Fruit fly (Drosophila melanogaster): Measurements from ENCODE around the gene CG7800.

Gene CG7800

DNA sequence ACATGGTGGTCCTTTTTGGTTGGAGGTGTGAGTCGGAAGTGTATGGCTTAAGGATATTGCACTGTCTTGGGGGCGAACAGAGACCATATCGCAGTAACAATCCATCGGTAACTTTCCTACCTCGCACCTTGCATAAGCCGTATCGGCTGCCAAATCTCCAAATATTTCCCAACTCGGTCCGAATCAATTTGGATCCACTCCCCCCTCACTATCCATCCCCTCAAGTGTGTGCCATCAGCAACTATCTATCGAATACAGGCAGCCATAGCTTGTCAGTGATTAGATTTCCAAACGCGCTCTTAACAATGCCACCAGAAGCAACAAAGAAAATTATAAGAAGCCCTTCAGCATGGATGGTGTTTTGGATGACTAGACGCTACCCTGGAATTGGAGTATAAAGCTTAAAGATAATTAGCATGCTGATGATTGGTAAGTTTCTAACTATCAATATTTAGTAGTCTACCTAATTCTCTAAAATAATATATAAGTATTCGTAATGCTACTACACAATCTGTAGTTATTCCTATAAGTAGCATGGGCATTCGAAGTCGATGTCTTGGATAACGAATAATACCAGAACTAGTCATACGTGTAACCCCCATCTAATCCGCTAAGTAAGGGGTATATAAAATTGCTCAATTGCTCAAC is 11.0 kb upstream of the CG7800 start (continued):
- peak in 1 of 2 experiments; percentile 32 for TF ChIP-seq chif (GFP tag; optimal IDR thresholded peaks at IDR 0.05)
- peak; percentile 42 for TF ChIP-seq CG4820 (GFP tag; optimal IDR thresholded peaks at IDR 0.05)
- TF ChIP-seq ranshi (GFP tag; IDR thresholded peaks at IDR 0.05): peak; percentile 58; the same call in 1 of the 2 replicates
- peak; percentile 40; the same call in 1 of the 2 replicates for TF ChIP-seq CG5953 (GFP tag; IDR thresholded peaks at IDR 0.05)
- peak; percentile 35; the same call in 1 of the 2 replicates for TF ChIP-seq Xrp1 (GFP tag; IDR thresholded peaks at IDR 0.05)
- TF ChIP-seq H2.0 (GFP tag; IDR thresholded peaks at IDR 0.05): peak; percentile 35; the same call in 1 of the 2 replicates
- peak; percentile 97 for TF ChIP-seq D19B (GFP tag; optimal IDR thresholded peaks at IDR 0.05)
- TF ChIP-seq CoRest (tag; optimal IDR thresholded peaks at IDR 0.05): peak; percentile 77
- TF ChIP-seq Scr (GFP tag; IDR thresholded peaks at IDR 0.05; ENCODE audit: partially characterized antibody): no peak
- peak; percentile 12; the same call in 1 of the 2 replicates for TF ChIP-seq Adf1 (GFP tag; IDR thresholded peaks at IDR 0.05)
- TF ChIP-seq CG32772 (GFP tag; IDR thresholded peaks at IDR 0.05): no peak
- no peak for TF ChIP-seq tna (GFP tag; IDR thresholded peaks at IDR 0.05; ENCODE audit: partially characterized antibody)
- peak; percentile 31 for TF ChIP-seq Usf (GFP tag; optimal IDR thresholded peaks at IDR 0.05)
- TF ChIP-seq CG11085 (GFP tag; IDR thresholded peaks at IDR 0.05): 0 out of 2 replicates have a peak, but pooled peaks have one; percentile 38
- peak; percentile 30; the same call in 1 of the 2 replicates for TF ChIP-seq ssp (GFP tag; IDR thresholded peaks at IDR 0.05)
- no peak for TF ChIP-seq CG17568 (GFP tag; optimal IDR thresholded peaks at IDR 0.05)
- TF ChIP-seq CG9797 (GFP tag; optimal IDR thresholded peaks at IDR 0.05): no peak
- TF ChIP-seq Ets65A (GFP tag): peak; percentile 91
- TF ChIP-seq Ada2b (GFP tag; IDR thresholded peaks at IDR 0.05): no peak
- TF ChIP-seq tgo (GFP tag; IDR thresholded peaks at IDR 0.05): peak; percentile 63; the same call in 2 of the 3 replicates
- TF ChIP-seq GATAe (GFP tag; conservative IDR thresholded peaks at IDR 0.05): peak; percentile 74
- TF ChIP-seq E2f2 (GFP tag; IDR thresholded peaks at IDR 0.05): peak; percentile 15; the same call in 1 of the 2 replicates
- peak; percentile 62 for TF ChIP-seq Hmr (GFP tag; optimal IDR thresholded peaks at IDR 0.05)
- peak; percentile 57; the same call in 1 of the 2 replicates for TF ChIP-seq Atf6 (GFP tag; IDR thresholded peaks at IDR 0.05)
- TF ChIP-seq zfh1 (GFP tag; IDR thresholded peaks at IDR 0.05): 0 out of 3 replicates have a peak, but pooled peaks have one; percentile 16
- TF ChIP-seq gsb-n (tag; optimal IDR thresholded peaks at IDR 0.05): peak; percentile 29
- peak; percentile 41 for TF ChIP-seq CG2875 (GFP tag; optimal IDR thresholded peaks at IDR 0.05)
- TF ChIP-seq prd (optimal IDR thresholded peaks at IDR 0.05): no peak
- TF ChIP-seq prd (GFP tag; IDR thresholded peaks at IDR 0.05): peak; percentile 56; the same call in 2 of the 3 replicates
- peak; percentile 22 for TF ChIP-seq HmgZ (tag; optimal IDR thresholded peaks at IDR 0.05)
- TF ChIP-seq az2 (GFP tag; optimal IDR thresholded peaks at IDR 0.05): peak; percentile 33
- peak; percentile 49; the same call in 1 of the 2 replicates for TF ChIP-seq CG31224 (GFP tag; IDR thresholded peaks at IDR 0.05)
- TF ChIP-seq CG8290 (GFP tag; optimal IDR thresholded peaks at IDR 0.05): no peak
- TF ChIP-seq CG8290 (tag; optimal IDR thresholded peaks at IDR 0.05): no peak
- TF ChIP-seq CG34422 (GFP tag; IDR thresholded peaks at IDR 0.05): 0 out of 3 replicates have a peak, but pooled peaks have one; percentile 50
- peak; percentile 42 for TF ChIP-seq CG9932 (GFP tag; IDR thresholded peaks at IDR 0.05)
- TF ChIP-seq caup (GFP tag; optimal IDR thresholded peaks at IDR 0.05; ENCODE audit: severe bottlenecking): peak; percentile 10
- no peak for TF ChIP-seq CG10654 (GFP tag; optimal IDR thresholded peaks at IDR 0.05)
- no peak for TF ChIP-seq Optix (GFP tag; IDR thresholded peaks at IDR 0.05)
- peak; percentile 11 for TF ChIP-seq Bteb2 (GFP tag; optimal IDR thresholded peaks at IDR 0.05)
- TF ChIP-seq dmrt11E (tag; optimal IDR thresholded peaks at IDR 0.05): peak; percentile 52
- TF ChIP-seq Chrac-16 (GFP tag; optimal IDR thresholded peaks at IDR 0.05): peak; percentile 9
- peak; percentile 65 for TF ChIP-seq CG18262 (tag; optimal IDR thresholded peaks at IDR 0.05)
- 0 out of 2 replicates have a peak, but pooled peaks have one; percentile 34 for TF ChIP-seq Awh (GFP tag; IDR thresholded peaks at IDR 0.05)
- TF ChIP-seq CG3065 (GFP tag; optimal IDR thresholded peaks at IDR 0.05): no peak
- no peak for TF ChIP-seq HLHmδ (GFP tag; optimal IDR thresholded peaks at IDR 0.05)
- peak; percentile 37 for TF ChIP-seq Dip3 (GFP tag; optimal IDR thresholded peaks at IDR 0.05)
- peak; percentile 45 for TF ChIP-seq CG8281 (tag; optimal IDR thresholded peaks at IDR 0.05)
- peak; percentile 26 for TF ChIP-seq CG16815 (GFP tag; optimal IDR thresholded peaks at IDR 0.05)
- peak; percentile 33 for TF ChIP-seq CG9817 (tag; optimal IDR thresholded peaks at IDR 0.05)

Measured in whole organism, embryonic.